Worm (Caenorhabditis elegans) whole organism, young adult: ENCODE results near the gene mcm-6.

Experiments used
- B0035.1 ChIP-seq: sonication (generic microtip); optimal IDR thresholded peaks from 2 replicates; lab custom pipeline; 2016; ENCODE audit warnings: missing genetic modification characterization, mild to moderate bottlenecking, missing compliant biosample characterization, missing genotype, missing genetic modification reagents
- B0336.3 ChIP-seq: fragments of 200-800 bp; sonication (Bioruptor generic); IDR thresholded peaks from 2 replicates; pipeline ENCODE4 v1.3.6; 2022; ENCODE audit warnings: missing genetic modification characterization, missing compliant biosample characterization
- C06A6.2 ChIP-seq: fragments of 200-800 bp; sonication (Bioruptor generic); conservative IDR thresholded peaks from 2 replicates; pipeline ENCODE4 v1.3.6; 2022; ENCODE audit warnings: missing genetic modification characterization, missing compliant biosample characterization
- D2030.7 ChIP-seq: fragments of 200-800 bp; sonication (Bioruptor generic); IDR thresholded peaks from 2 replicates; pipeline ENCODE4 v1.3.6; 2022; ENCODE audit warnings: missing genetic modification reagents, missing genetic modification characterization, missing compliant biosample characterization
- F37B4.10 ChIP-seq: fragments of 200-800 bp; sonication (Bioruptor generic); IDR thresholded peaks from 2 replicates; pipeline ENCODE4 v1.3.6; 2022; ENCODE audit warnings: missing genetic modification characterization, missing compliant biosample characterization
- F55B11.4 ChIP-seq: sonication (generic microtip); optimal IDR thresholded peaks from 2 replicates; lab custom pipeline; 2016; ENCODE audit warnings: missing compliant biosample characterization, missing genetic modification characterization, borderline replicate concordance; ENCODE audit not compliant: insufficient read depth
- Y53F4B.3 ChIP-seq: fragments of 200-800 bp; sonication (Bioruptor generic); IDR thresholded peaks from 2 replicates; pipeline ENCODE4 v1.3.6; 2022; ENCODE audit warnings: missing genetic modification reagents, missing genetic modification characterization, missing compliant biosample characterization
- Y53G8AR.9 ChIP-seq: fragments of 200-800 bp; sonication (Bioruptor generic); conservative IDR thresholded peaks from 2 replicates; pipeline ENCODE4 v1.3.6; 2022; ENCODE audit warnings: missing genetic modification reagents, missing genetic modification characterization, missing compliant biosample characterization
- Y67H2A.10 ChIP-seq: fragments of 200-800 bp; sonication (Bioruptor generic); conservative IDR thresholded peaks from 2 replicates; pipeline ENCODE4 v1.3.6; 2022; ENCODE audit warnings: missing genetic modification reagents, missing genetic modification characterization, missing compliant biosample characterization
- Y79H2A.3 ChIP-seq: fragments of 200-800 bp; sonication (Bioruptor generic); conservative IDR thresholded peaks from 2 replicates; pipeline ENCODE4 v1.3.6; 2022; ENCODE audit warnings: missing genetic modification reagents, missing genetic modification characterization, missing compliant biosample characterization
- ama-1 ChIP-seq, 3 experiments: fragments of 150-350 bp in 1 of 3; sonication (generic microtip) in 2 of 3; optimal IDR thresholded peaks; 2 replicates each; lab custom pipeline; 2014 to 2018; ENCODE audit warnings: missing biosample characterization in 2 of 3, missing genetic modification characterization in 2 of 3, missing genetic modification reagents in 2 of 3
- aptf-3 ChIP-seq: fragments of 200-800 bp; sonication (Bioruptor generic); IDR thresholded peaks from 2 replicates; pipeline ENCODE4 v1.3.6; 2022; ENCODE audit warnings: missing genetic modification characterization, missing compliant biosample characterization
- athp-1 ChIP-seq: sonication (generic microtip); optimal IDR thresholded peaks from 2 replicates; lab custom pipeline; 2017; ENCODE audit warnings: mild to moderate bottlenecking, missing genetic modification characterization, missing compliant biosample characterization
- bed-2 ChIP-seq: fragments of 200-800 bp; sonication (Bioruptor generic); IDR thresholded peaks from 2 replicates; pipeline ENCODE4 v1.3.6; 2022; ENCODE audit warnings: missing genetic modification reagents, missing genetic modification characterization, missing compliant biosample characterization
- ccch-3 ChIP-seq: fragments of 200-800 bp; sonication (Bioruptor generic); optimal IDR thresholded peaks from 2 replicates; lab custom pipeline; 2018; ENCODE audit warnings: mild to moderate bottlenecking, missing genetic modification characterization, missing compliant biosample characterization
- cebp-1 ChIP-seq, 2 experiments: fragments of 200-800 bp in 1 of 2; sonication (Bioruptor generic) in 1 of 2; sonication (generic microtip) in 1 of 2; IDR thresholded peaks in 1 of 2; optimal IDR thresholded peaks in 1 of 2; 2 replicates each; pipeline versions ENCODE4 v1.3.6 to Lab custom; 2017 to 2022; ENCODE audit warnings: missing compliant biosample characterization in 2 of 2, missing genetic modification characterization in 2 of 2, mild to moderate bottlenecking in 1 of 2, missing genetic modification reagents in 1 of 2, moderate library complexity in 1 of 2
- ceh-40 ChIP-seq: fragments of 200-800 bp; sonication (Bioruptor generic); IDR thresholded peaks from 2 replicates; pipeline ENCODE4 v1.3.6; 2022; ENCODE audit warnings: missing genetic modification characterization, missing compliant biosample characterization
- dpff-1 ChIP-seq: sonication (generic microtip); optimal IDR thresholded peaks from 2 replicates; lab custom pipeline; 2017; ENCODE audit warnings: mild to moderate bottlenecking, missing genetic modification characterization, missing compliant biosample characterization
- efl-1 ChIP-seq: fragments of 150-350 bp; optimal IDR thresholded peaks from 2 replicates; lab custom pipeline; 2014; ENCODE audit warnings: missing biosample characterization, missing genetic modification reagents, missing genetic modification characterization
- ekl-4 ChIP-seq: fragments of 200-800 bp; sonication (Bioruptor generic); IDR thresholded peaks from 2 replicates; pipeline ENCODE4 v1.3.6; 2022; ENCODE audit warnings: missing genetic modification reagents, missing genetic modification characterization, missing compliant biosample characterization
- ets-4 ChIP-seq: fragments of 200-800 bp; sonication (Bioruptor generic); optimal IDR thresholded peaks from 2 replicates; lab custom pipeline; 2018; ENCODE audit warnings: mild to moderate bottlenecking, missing genetic modification characterization, missing compliant biosample characterization
- fkh-3 ChIP-seq: sonication (generic microtip); optimal IDR thresholded peaks from 2 replicates; lab custom pipeline; 2016; ENCODE audit warnings: mild to moderate bottlenecking, missing genetic modification characterization, missing compliant biosample characterization
- gei-17 ChIP-seq: fragments of 200-800 bp; sonication (Bioruptor generic); optimal IDR thresholded peaks from 2 replicates; lab custom pipeline; 2018; ENCODE audit warnings: mild to moderate bottlenecking, missing genetic modification characterization, missing compliant biosample characterization
- him-1 ChIP-seq: sonication (generic microtip); optimal IDR thresholded peaks from 2 replicates; lab custom pipeline; 2016; ENCODE audit warnings: missing genotype, missing genetic modification reagents, missing genetic modification characterization, missing compliant biosample characterization
- hlh-26 ChIP-seq: fragments of 200-800 bp; sonication (Bioruptor generic); conservative IDR thresholded peaks from 2 replicates; pipeline ENCODE4 v1.3.6; 2022; ENCODE audit warnings: missing genetic modification reagents, missing genetic modification characterization, missing compliant biosample characterization
- let-607 ChIP-seq, 2 experiments: fragments of 200-800 bp in 1 of 2; sonication (Bioruptor generic) in 1 of 2; sonication (generic microtip) in 1 of 2; optimal IDR thresholded peaks; 2 replicates each; lab custom pipeline; 2016 to 2018; ENCODE audit warnings: mild to moderate bottlenecking in 2 of 2, missing compliant biosample characterization in 2 of 2, missing genetic modification characterization in 2 of 2, moderate library complexity in 2 of 2, missing genotype in 1 of 2
- lin-26 ChIP-seq: fragments of 200-800 bp; sonication (Bioruptor generic); IDR thresholded peaks from 2 replicates; pipeline ENCODE4 v1.3.6; 2022; ENCODE audit warnings: missing genetic modification reagents, missing genetic modification characterization, missing compliant biosample characterization
- lin-35 ChIP-seq, 3 experiments: fragments of 150-350 bp in 2 of 3; sonication (generic microtip) in 1 of 3; optimal IDR thresholded peaks; 2 replicates each; lab custom pipeline; 2014 to 2018; ENCODE audit warnings: missing biosample characterization in 3 of 3, missing genetic modification characterization in 3 of 3, missing genetic modification reagents in 3 of 3
- lin-54 ChIP-seq: fragments of 200-800 bp; sonication (Bioruptor generic); optimal IDR thresholded peaks from 2 replicates; lab custom pipeline; 2018; ENCODE audit warnings: mild to moderate bottlenecking, missing genetic modification characterization, missing compliant biosample characterization
- lsy-27 ChIP-seq: sonication (generic microtip); optimal IDR thresholded peaks from 2 replicates; lab custom pipeline; 2017; ENCODE audit warnings: missing genetic modification characterization, mild to moderate bottlenecking, missing compliant biosample characterization, antibody characterized with exemption, missing genotype, borderline replicate concordance; ENCODE audit not compliant: insufficient read depth
- mel-28 ChIP-seq: sonication (generic microtip); optimal IDR thresholded peaks from 2 replicates; lab custom pipeline; 2016; ENCODE audit warnings: borderline replicate concordance, mild to moderate bottlenecking, missing genetic modification characterization, missing compliant biosample characterization
- mxl-1 ChIP-seq: sonication (generic microtip); optimal IDR thresholded peaks from 2 replicates; lab custom pipeline; 2016; ENCODE audit warnings: missing genetic modification characterization, missing compliant biosample characterization
- nfya-1 ChIP-seq: sonication (generic microtip); optimal IDR thresholded peaks from 2 replicates; lab custom pipeline; 2017; ENCODE audit warnings: antibody characterized with exemption, missing compliant biosample characterization, missing genetic modification characterization, borderline replicate concordance; ENCODE audit not compliant: insufficient read depth
- nhr-27 ChIP-seq: fragments of 200-800 bp; sonication (Bioruptor generic); optimal IDR thresholded peaks from 2 replicates; lab custom pipeline; 2018; ENCODE audit warnings: mild to moderate bottlenecking, missing genetic modification characterization, moderate library complexity, missing compliant biosample characterization
- nhr-80 ChIP-seq: sonication (generic microtip); optimal IDR thresholded peaks from 2 replicates; lab custom pipeline; 2016; ENCODE audit warnings: missing genetic modification characterization, missing compliant biosample characterization
- pha-4 ChIP-seq: fragments of 150-350 bp; sonication (generic microtip); optimal IDR thresholded peaks from 2 replicates; lab custom pipeline; 2014; ENCODE audit warnings: missing biosample characterization, missing genetic modification reagents, missing genetic modification characterization
- rpc-1 ChIP-seq, 2 experiments: fragments of 150-350 bp in 1 of 2; sonication (generic microtip) in 1 of 2; optimal IDR thresholded peaks; 2 replicates each; lab custom pipeline; 2014 to 2018; ENCODE audit warnings: missing biosample characterization in 1 of 2, missing genetic modification characterization in 1 of 2, missing genetic modification reagents in 1 of 2, missing genotype in 1 of 2
- sea-2 ChIP-seq: fragments of 200-800 bp; sonication (Bioruptor generic); IDR thresholded peaks from 2 replicates; pipeline ENCODE4 v1.3.6; 2022; ENCODE audit warnings: missing genetic modification characterization, missing compliant biosample characterization
- snpc-1.3 ChIP-seq: sonication (generic microtip); optimal IDR thresholded peaks from 2 replicates; lab custom pipeline; 2017; ENCODE audit warnings: missing genetic modification characterization, mild to moderate bottlenecking, missing compliant biosample characterization, antibody characterized with exemption, moderate library complexity, missing genotype, missing genetic modification reagents; ENCODE audit not compliant: insufficient read depth
- somi-1 ChIP-seq: fragments of 200-800 bp; sonication (Bioruptor generic); optimal IDR thresholded peaks from 2 replicates; lab custom pipeline; 2018; ENCODE audit warnings: mild to moderate bottlenecking, missing genetic modification characterization, missing compliant biosample characterization
- sptf-2 ChIP-seq: fragments of 200-800 bp; sonication (Bioruptor generic); optimal IDR thresholded peaks from 2 replicates; lab custom pipeline; 2018; ENCODE audit warnings: mild to moderate bottlenecking, missing genetic modification characterization, missing compliant biosample characterization
- unc-62 ChIP-seq: fragments of 150-350 bp; optimal IDR thresholded peaks from 2 replicates; lab custom pipeline; 2014; ENCODE audit warnings: missing biosample characterization, missing genetic modification reagents, missing genetic modification characterization
- zfh-2 ChIP-seq: fragments of 200-800 bp; sonication (Bioruptor generic); conservative IDR thresholded peaks from 2 replicates; pipeline ENCODE4 v1.3.6; 2022; ENCODE audit warnings: missing genetic modification reagents, missing genetic modification characterization, missing compliant biosample characterization
- ztf-22 ChIP-seq: fragments of 200-800 bp; sonication (Bioruptor generic); optimal IDR thresholded peaks from 2 replicates; lab custom pipeline; 2018; ENCODE audit warnings: mild to moderate bottlenecking, missing genetic modification characterization, moderate library complexity, missing compliant biosample characterization
- ztf-25 ChIP-seq: fragments of 200-800 bp; sonication (Bioruptor generic); IDR thresholded peaks from 2 replicates; pipeline ENCODE4 v1.3.6; 2022; ENCODE audit warnings: missing genetic modification reagents, missing genetic modification characterization, missing compliant biosample characterization
- ztf-28 ChIP-seq: fragments of 200-800 bp; sonication (Bioruptor generic); IDR thresholded peaks from 2 replicates; pipeline ENCODE4 v1.3.6; 2022; ENCODE audit warnings: missing genetic modification reagents, missing genetic modification characterization, missing compliant biosample characterization

The mcm-6 gene

DNA sequence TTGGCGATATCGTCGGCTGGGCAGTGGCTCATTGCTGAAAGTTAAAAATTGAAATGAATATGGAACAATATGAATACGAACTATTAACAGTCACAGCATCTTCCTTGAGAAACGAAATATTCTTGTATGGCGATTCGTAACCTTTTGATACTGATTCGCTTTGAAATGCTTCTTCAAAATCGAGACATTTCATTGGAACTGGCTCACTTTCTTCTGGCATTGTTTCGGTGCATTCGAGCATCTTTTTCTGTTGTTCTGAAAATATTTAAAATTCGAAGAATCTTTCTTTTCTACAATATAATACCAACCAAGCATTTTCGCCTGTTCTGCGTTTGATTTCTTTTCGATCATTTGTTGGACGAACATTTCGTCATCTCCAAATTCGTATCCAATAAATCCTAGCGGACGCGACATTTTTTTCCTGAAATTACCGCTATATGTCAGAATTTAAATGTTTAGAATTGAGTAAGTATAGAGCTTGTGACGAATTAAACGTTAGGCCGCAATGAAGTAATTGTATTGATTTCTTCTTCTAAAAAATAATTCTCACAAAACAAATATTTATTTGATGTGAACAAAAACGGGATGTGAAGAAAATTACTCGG, 30.3 kb downstream of the mcm-6 start, which contains the start of gene lin-52:
Gene lin-52 (minus strand): TSS at position 421 of the 605 bp plus-strand sequence.
- TF ChIP-seq Y67H2A.10 (GFP tag; lab: Robert Waterston, UW) = no peak
- no peak for TF ChIP-seq nhr-27 (tag; lab: Kevin White, UChicago)
- no peak for TF ChIP-seq ets-4 (GFP tag; lab: Kevin White, UChicago)
- TF ChIP-seq sptf-2 (GFP tag; lab: Kevin White, UChicago) = no peak
- peak in 1 of 2 experiments; percentile 11 for TF ChIP-seq let-607 (tag; optimal IDR thresholded peaks at IDR 0.05; lab: Kevin White, UChicago)
- no peak for TF ChIP-seq unc-62 (GFP tag; lab: Kevin White, UChicago)
- TF ChIP-seq lsy-27 (tag; lab: Kevin White, UChicago) = no peak
- peak; percentile 79 for TF ChIP-seq ama-1 (optimal IDR thresholded peaks at IDR 0.05; lab: Kevin White, UChicago)
- TF ChIP-seq ama-1 (GFP tag; optimal IDR thresholded peaks at IDR 0.05; lab: Kevin White, UChicago) = peak in 1 of 2 experiments; percentile 8
- peak; percentile 31 for TF ChIP-seq B0035.1 (tag; lab: Kevin White, UChicago)
- no peak for TF ChIP-seq aptf-3 (GFP tag; lab: Robert Waterston, UW)
- TF ChIP-seq D2030.7 = no peak
- no peak for TF ChIP-seq ceh-40 (GFP tag; lab: Robert Waterston, UW)
- TF ChIP-seq lin-35 (GFP tag; optimal IDR thresholded peaks at IDR 0.05; lab: Kevin White, UChicago) = peak in 1 of 3 experiments; percentile 47
- TF ChIP-seq zfh-2 = no peak
- peak; percentile 90; the same call in 1 of the 2 replicates for TF ChIP-seq Y53G8AR.9 (GFP tag; lab: Robert Waterston, UW)
- no peak for TF ChIP-seq Y53F4B.3
- TF ChIP-seq C06A6.2 (GFP tag; lab: Robert Waterston, UW) = no peak
- no peak for TF ChIP-seq Y79H2A.3 (GFP tag; lab: Robert Waterston, UW)
- no peak for TF ChIP-seq mel-28 (tag; lab: Kevin White, UChicago)
- no peak for TF ChIP-seq nhr-80
- TF ChIP-seq pha-4 (tag; lab: Kevin White, UChicago) = no peak
- peak; percentile 29 for TF ChIP-seq lin-54 (GFP tag; lab: Kevin White, UChicago)
- 0 out of 2 replicates have a peak, but pooled peaks have one; percentile 24 for TF ChIP-seq cebp-1 (GFP tag; IDR thresholded peaks at IDR 0.05; lab: Robert Waterston, UW)
- peak; percentile 71 for TF ChIP-seq cebp-1 (tag; optimal IDR thresholded peaks at IDR 0.05; lab: Kevin White, UChicago)
- TF ChIP-seq F37B4.10 (GFP tag; lab: Robert Waterston, UW) = no peak
- TF ChIP-seq ztf-25 (GFP tag; lab: Robert Waterston, UW) = no peak
- TF ChIP-seq ztf-22 (GFP tag; lab: Kevin White, UChicago) = no peak
- no peak for TF ChIP-seq rpc-1 (optimal IDR thresholded peaks at IDR 0.05; lab: Kevin White, UChicago)
- no peak for TF ChIP-seq rpc-1 (tag; optimal IDR thresholded peaks at IDR 0.05; lab: Kevin White, UChicago)
- TF ChIP-seq lin-26 (GFP tag; lab: Robert Waterston, UW) = no peak
- TF ChIP-seq somi-1 (GFP tag; lab: Kevin White, UChicago) = no peak
- TF ChIP-seq athp-1 = peak; percentile 56
- no peak for TF ChIP-seq efl-1 (GFP tag; lab: Kevin White, UChicago)
- no peak for TF ChIP-seq nfya-1 (tag; lab: Kevin White, UChicago)
- TF ChIP-seq ztf-28 (GFP tag; lab: Robert Waterston, UW) = no peak
- TF ChIP-seq bed-2 (GFP tag; lab: Robert Waterston, UW) = no peak
- no peak for TF ChIP-seq mxl-1
- TF ChIP-seq sea-2 (GFP tag; lab: Robert Waterston, UW) = no peak
- no peak for TF ChIP-seq F55B11.4 (tag; lab: Kevin White, UChicago)
- TF ChIP-seq ekl-4 (GFP tag; lab: Robert Waterston, UW) = peak; percentile 35
- peak; percentile 13 for TF ChIP-seq fkh-3
- TF ChIP-seq gei-17 (GFP tag; lab: Kevin White, UChicago) = peak; percentile 17
- no peak for TF ChIP-seq snpc-1.3
- peak; percentile 9 for TF ChIP-seq him-1
- no peak for TF ChIP-seq dpff-1 (tag; lab: Kevin White, UChicago)
- TF ChIP-seq B0336.3 = peak; percentile 56; the same call in 1 of the 2 replicates
- TF ChIP-seq hlh-26 (GFP tag; lab: Robert Waterston, UW) = no peak
- no peak for TF ChIP-seq ccch-3 (GFP tag; lab: Kevin White, UChicago)
